Fruit fly (Drosophila melanogaster): ENCODE data around the gene CG14669.

DNA sequence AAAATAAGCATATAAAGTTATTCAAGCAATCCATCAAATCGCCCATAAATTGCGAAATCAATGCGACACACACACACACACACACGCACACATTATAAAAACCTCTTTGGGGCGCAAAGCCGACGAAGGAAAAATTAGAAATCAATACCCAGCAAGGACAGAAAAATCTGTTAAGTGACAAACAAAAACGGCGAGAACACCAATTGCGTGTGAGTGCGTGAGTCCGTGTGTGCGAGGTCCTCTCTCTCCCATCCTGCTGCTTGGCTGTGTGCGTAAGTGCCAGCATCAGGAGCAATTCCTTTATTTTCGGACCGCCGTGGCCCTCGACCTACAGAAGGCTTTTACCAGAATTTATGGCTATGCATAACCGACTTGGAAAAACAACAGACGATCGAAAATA lies 2.0 kb upstream of the CG14669 start, which contains the start of gene Orco:
- TF ChIP-seq CG3032 (tag; optimal IDR thresholded peaks at IDR 0.05) = no peak
- TF ChIP-seq CG6808 (GFP tag; optimal IDR thresholded peaks at IDR 0.05) = no peak
- no peak for TF ChIP-seq Gug (GFP tag; IDR thresholded peaks at IDR 0.05)
- TF ChIP-seq Eip78C (GFP tag) = no peak
- TF ChIP-seq CG6854 (GFP tag; optimal IDR thresholded peaks at IDR 0.05) = no peak
- TF ChIP-seq CG4318 (GFP tag; optimal IDR thresholded peaks at IDR 0.05) = no peak
- no peak for TF ChIP-seq Ets21C (GFP tag; optimal IDR thresholded peaks at IDR 0.05)
- no peak for TF ChIP-seq CG6276 (GFP tag; optimal IDR thresholded peaks at IDR 0.05)
- no peak for TF ChIP-seq Smox (GFP tag; optimal IDR thresholded peaks at IDR 0.05)
- TF ChIP-seq cyc (GFP tag; optimal IDR thresholded peaks at IDR 0.05) = no peak

All from whole organism, prepupa.